Worm (Caenorhabditis elegans) whole organism, L2 larva: ENCODE measurements around the gene str-69.

Source experiments
- C34F6.9 ChIP-seq: fragments of 150-350 bp; optimal IDR thresholded peaks from 2 replicates; lab custom pipeline; 2014; ENCODE audit warnings: missing biosample characterization, missing genetic modification characterization
- F13H6.1 ChIP-seq: sonication (generic microtip); optimal IDR thresholded peaks from 2 replicates; lab custom pipeline; 2016; ENCODE audit warnings: missing genetic modification characterization, missing compliant biosample characterization
- R02D3.7 ChIP-seq: fragments of 150-350 bp; optimal IDR thresholded peaks from 2 replicates; lab custom pipeline; 2014; ENCODE audit warnings: missing biosample characterization, missing genetic modification characterization
- Y55F3AM.14 ChIP-seq: fragments of 200-800 bp; sonication (Bioruptor generic); optimal IDR thresholded peaks from 2 replicates; lab custom pipeline; 2018; ENCODE audit warnings: mild to moderate bottlenecking, missing genetic modification characterization, missing compliant biosample characterization
- ZK546.5 ChIP-seq: sonication (generic microtip); optimal IDR thresholded peaks from 2 replicates; lab custom pipeline; 2017; ENCODE audit warnings: missing biosample characterization, missing genetic modification characterization
- alr-1 ChIP-seq: fragments of 150-350 bp; optimal IDR thresholded peaks from 2 replicates; lab custom pipeline; 2014; ENCODE audit warnings: missing biosample characterization, missing genetic modification characterization
- aly-2 ChIP-seq: fragments of 150-350 bp; optimal IDR thresholded peaks from 2 replicates; lab custom pipeline; 2014; ENCODE audit warnings: missing biosample characterization, missing genetic modification characterization
- ama-1 ChIP-seq: fragments of 150-350 bp; optimal IDR thresholded peaks from 2 replicates; lab custom pipeline; 2018; ENCODE audit warnings: inconsistent platforms
- blmp-1 ChIP-seq: sonication (generic microtip); optimal IDR thresholded peaks from 2 replicates; lab custom pipeline; 2017; ENCODE audit warnings: missing genetic modification characterization, mild to moderate bottlenecking, missing compliant biosample characterization, antibody characterized with exemption, moderate library complexity; ENCODE audit not compliant: insufficient read depth
- ceh-16 ChIP-seq: fragments of 150-350 bp; optimal IDR thresholded peaks from 2 replicates; lab custom pipeline; 2014; ENCODE audit warnings: missing biosample characterization, missing genetic modification characterization
- ceh-82 ChIP-seq: fragments of 150-350 bp; optimal IDR thresholded peaks from 2 replicates; lab custom pipeline; 2014; ENCODE audit warnings: missing biosample characterization, missing genetic modification characterization
- dmd-4 ChIP-seq: sonication (generic microtip); optimal IDR thresholded peaks from 2 replicates; lab custom pipeline; 2017; ENCODE audit warnings: missing biosample characterization, missing genetic modification characterization
- egl-27 ChIP-seq: sonication (generic microtip); optimal IDR thresholded peaks from 3 replicates; lab custom pipeline; 2017; ENCODE audit warnings: missing biosample characterization, missing genetic modification reagents, missing genetic modification characterization
- fos-1 ChIP-seq: fragments of 150-350 bp; optimal IDR thresholded peaks from 2 replicates; lab custom pipeline; 2014; ENCODE audit warnings: missing biosample characterization, missing genetic modification characterization
- gmeb-1 ChIP-seq: fragments of 150-350 bp; optimal IDR thresholded peaks from 2 replicates; lab custom pipeline; 2014; ENCODE audit warnings: missing biosample characterization, missing genetic modification characterization
- lin-11 ChIP-seq: fragments of 150-350 bp; sonication (generic microtip); optimal IDR thresholded peaks from 2 replicates; lab custom pipeline; 2014; ENCODE audit warnings: missing biosample characterization, missing genetic modification characterization, inconsistent platforms, mixed read lengths
- lin-13 ChIP-seq: fragments of 150-350 bp; optimal IDR thresholded peaks from 2 replicates; lab custom pipeline; 2014; ENCODE audit warnings: missing biosample characterization, missing genetic modification reagents, missing genetic modification characterization
- lsy-2 ChIP-seq, 2 experiments: fragments of 150-350 bp in 1 of 2; sonication (generic microtip) in 1 of 2; optimal IDR thresholded peaks; 2 replicates each; lab custom pipeline; 2014 to 2017; ENCODE audit warnings: missing biosample characterization in 2 of 2, missing genetic modification characterization in 2 of 2
- mab-5 ChIP-seq: fragments of 150-350 bp; optimal IDR thresholded peaks from 2 replicates; lab custom pipeline; 2014; ENCODE audit warnings: missing biosample characterization, missing genetic modification characterization
- mbf-1 ChIP-seq: sonication (generic microtip); optimal IDR thresholded peaks from 2 replicates; lab custom pipeline; 2017; ENCODE audit warnings: missing biosample characterization, missing genetic modification characterization
- nhr-10 ChIP-seq: sonication (generic microtip); optimal IDR thresholded peaks from 2 replicates; lab custom pipeline; 2017; ENCODE audit warnings: missing biosample characterization, missing genetic modification characterization
- nhr-11 ChIP-seq: fragments of 150-350 bp; optimal IDR thresholded peaks from 2 replicates; lab custom pipeline; 2014; ENCODE audit warnings: missing biosample characterization, missing genetic modification characterization
- nhr-129 ChIP-seq: fragments of 150-350 bp; optimal IDR thresholded peaks from 2 replicates; lab custom pipeline; 2014; ENCODE audit warnings: missing biosample characterization, missing genetic modification characterization
- nhr-237 ChIP-seq: fragments of 150-350 bp; optimal IDR thresholded peaks from 2 replicates; lab custom pipeline; 2014; ENCODE audit warnings: missing biosample characterization, missing genetic modification characterization
- nhr-6 ChIP-seq: fragments of 150-350 bp; optimal IDR thresholded peaks from 2 replicates; lab custom pipeline; 2014; ENCODE audit warnings: missing biosample characterization, missing genetic modification characterization
- peb-1 ChIP-seq: fragments of 150-350 bp; optimal IDR thresholded peaks from 2 replicates; lab custom pipeline; 2014; ENCODE audit warnings: missing biosample characterization, missing genetic modification characterization
- sem-4 ChIP-seq: fragments of 150-350 bp; optimal IDR thresholded peaks from 2 replicates; lab custom pipeline; 2014; ENCODE audit warnings: missing biosample characterization, missing genetic modification reagents, missing genetic modification characterization
- skn-1 ChIP-seq: sonication (generic microtip); optimal IDR thresholded peaks from 2 replicates; lab custom pipeline; 2017; ENCODE audit warnings: missing biosample characterization, missing genetic modification characterization
- sma-9 ChIP-seq, 2 experiments: fragments of 150-350 bp in 1 of 2; sonication (generic microtip) in 1 of 2; optimal IDR thresholded peaks; 2 replicates each; lab custom pipeline; 2014 to 2016; ENCODE audit warnings: missing genetic modification characterization in 2 of 2, mild to moderate bottlenecking in 1 of 2, missing biosample characterization in 1 of 2, missing compliant biosample characterization in 1 of 2, missing genetic modification reagents in 1 of 2, moderate library complexity in 1 of 2
- snpc-4 ChIP-seq: fragments of 150-350 bp; optimal IDR thresholded peaks from 2 replicates; lab custom pipeline; 2014; ENCODE audit warnings: missing biosample characterization, missing genetic modification characterization
- unc-39 ChIP-seq: fragments of 150-350 bp; optimal IDR thresholded peaks from 2 replicates; lab custom pipeline; 2014; ENCODE audit warnings: missing biosample characterization, missing genetic modification characterization
- zag-1 ChIP-seq: fragments of 150-350 bp; optimal IDR thresholded peaks from 2 replicates; lab custom pipeline; 2014; ENCODE audit warnings: missing biosample characterization, missing genetic modification characterization
- ztf-1 ChIP-seq: fragments of 200-800 bp; sonication (Bioruptor generic); conservative IDR thresholded peaks from 2 replicates; pipeline ENCODE4 v1.3.6; 2022; ENCODE audit warnings: missing genetic modification characterization, missing compliant biosample characterization
- ztf-11 ChIP-seq: sonication (generic microtip); optimal IDR thresholded peaks from 2 replicates; lab custom pipeline; 2017; ENCODE audit warnings: missing biosample characterization, missing genetic modification characterization
- ztf-4 ChIP-seq: fragments of 150-350 bp; optimal IDR thresholded peaks from 2 replicates; lab custom pipeline; 2014; ENCODE audit warnings: missing biosample characterization, missing genetic modification characterization

Gene str-69

ce11 chrV:3118167-3118566 lies 12.5 kb upstream of the str-69 start, which contains the start of gene clec-210:
TSS of gene clec-210 (plus strand) at chrV:3118377.
- TF ChIP-seq lin-13 (GFP tag; lab: Kevin White, UChicago) (no peak), fos-1 (tag; lab: Kevin White, UChicago) (peak; percentile 28)

ce11 chrV:3114973-3115372 lies 9.3 kb upstream of the str-69 start, which contains the start of gene Y73C8C.3:
TSS of gene Y73C8C.3 (plus strand) at chrV:3115273.
- TF ChIP-seq lsy-2 (tag; optimal IDR thresholded peaks at IDR 0.05; lab: Kevin White, UChicago) (no peak), ztf-4 (tag; lab: Kevin White, UChicago) (no peak), mbf-1 (no peak), sem-4 (tag; lab: Kevin White, UChicago) (no peak), egl-27 (no peak), peb-1 (tag; lab: Kevin White, UChicago) (no peak), skn-1 (tag; lab: Kevin White, UChicago) (no peak), nhr-11 (tag; lab: Kevin White, UChicago) (no peak), ztf-1 (GFP tag; lab: Robert Waterston, UW) (no peak), aly-2 (tag; lab: Kevin White, UChicago) (no peak), zag-1 (no peak), dmd-4 (tag; lab: Kevin White, UChicago) (no peak), gmeb-1 (tag; lab: Kevin White, UChicago) (no peak), ama-1 (lab: Kevin White, UChicago) (no peak), ceh-82 (tag; lab: Kevin White, UChicago) (no peak), nhr-6 (tag; lab: Kevin White, UChicago) (no peak), nhr-237 (tag; lab: Kevin White, UChicago) (no peak), ztf-11 (tag; lab: Kevin White, UChicago) (no peak), nhr-129 (tag; lab: Kevin White, UChicago) (no peak)

DNA sequence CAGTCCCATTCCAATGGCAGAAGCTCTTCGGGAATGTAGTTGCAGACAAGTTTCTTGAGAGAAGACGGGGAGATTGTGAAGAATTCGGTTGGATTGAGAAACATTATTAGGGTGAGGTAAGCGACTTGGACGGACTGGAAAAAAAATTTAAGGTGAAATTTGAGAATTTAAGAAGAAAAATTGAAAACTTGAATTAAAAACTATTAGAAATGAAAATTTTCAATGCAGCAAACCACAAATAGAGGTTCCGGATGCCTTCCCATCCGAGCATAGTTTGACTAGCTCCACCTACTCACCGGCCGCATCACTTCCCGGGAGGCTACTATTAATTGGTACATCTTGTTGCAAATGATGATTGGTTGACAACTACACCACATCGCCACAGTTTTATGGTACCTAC lies 8.0 kb upstream of the str-69 start, which contains the start of gene Y73C8C.8:
TSS of gene Y73C8C.8 (minus strand) at position 101 of the 400 bp plus-strand sequence.
- TF ChIP-seq Y55F3AM.14 (GFP tag; lab: Kevin White, UChicago) (no peak), ztf-11 (tag; lab: Kevin White, UChicago) (no peak), gmeb-1 (tag; lab: Kevin White, UChicago) (no peak), ceh-16 (tag; lab: Kevin White, UChicago) (no peak), snpc-4 (tag; lab: Kevin White, UChicago) (no peak), fos-1 (tag; lab: Kevin White, UChicago) (no peak)

ce11 chrV:3112198-3112597 lies 6.5 kb upstream of the str-69 start:
- no peak for TF ChIP-seq dmd-4 (tag; lab: Kevin White, UChicago)
- TF ChIP-seq mab-5, result no peak
- TF ChIP-seq fos-1 (tag; lab: Kevin White, UChicago), result peak; percentile 22
- TF ChIP-seq nhr-10 (tag; lab: Kevin White, UChicago), result no peak
- TF ChIP-seq peb-1 (tag; lab: Kevin White, UChicago), result no peak
- TF ChIP-seq unc-39 (tag; lab: Kevin White, UChicago), result no peak
- no peak for TF ChIP-seq snpc-4 (tag; lab: Kevin White, UChicago)
- TF ChIP-seq ceh-16 (tag; lab: Kevin White, UChicago), result no peak
- TF ChIP-seq C34F6.9 (tag; lab: Kevin White, UChicago), result no peak

- no peak for TF ChIP-seq nhr-6 (tag; lab: Kevin White, UChicago)
- TF ChIP-seq blmp-1 (tag; lab: Kevin White, UChicago), result no peak
- no peak for TF ChIP-seq F13H6.1 (tag; lab: Kevin White, UChicago)
- no peak for TF ChIP-seq snpc-4 (tag; lab: Kevin White, UChicago)
- no peak for TF ChIP-seq C34F6.9 (tag; lab: Kevin White, UChicago)
- TF ChIP-seq lsy-2 (tag; optimal IDR thresholded peaks at IDR 0.05; lab: Kevin White, UChicago), result no peak
- TF ChIP-seq ztf-11 (tag; lab: Kevin White, UChicago), result no peak
- no peak for TF ChIP-seq gmeb-1 (tag; lab: Kevin White, UChicago)
- no peak for TF ChIP-seq sma-9 (GFP tag; optimal IDR thresholded peaks at IDR 0.05; lab: Kevin White, UChicago)
- TF ChIP-seq sma-9 (tag; optimal IDR thresholded peaks at IDR 0.05; lab: Kevin White, UChicago), result no peak
- no peak for TF ChIP-seq ZK546.5 (tag; lab: Kevin White, UChicago)
- no peak for TF ChIP-seq alr-1 (tag; lab: Kevin White, UChicago)
- no peak for TF ChIP-seq R02D3.7
- no peak for TF ChIP-seq ztf-4 (tag; lab: Kevin White, UChicago)
- no peak for TF ChIP-seq egl-27
- TF ChIP-seq mbf-1, result no peak
- TF ChIP-seq mab-5, result no peak
- no peak for TF ChIP-seq nhr-11 (tag; lab: Kevin White, UChicago)
- no peak for TF ChIP-seq lin-11
Observed at ce11 chrV:3107450-3107849, 1.7 kb upstream of the str-69 start, which contains the start of gene str-68. TSS of gene str-68 (minus strand) at chrV:3107550.
